Fruit fly (Drosophila melanogaster) whole organism, prepupa: ENCODE results near the gene Smg6.

Source experiments
- Blimp-1 ChIP-seq: fragments of 200-800 bp; sonication (Bioruptor generic); optimal IDR thresholded peaks from 3 replicates; lab custom pipeline; 2017; ENCODE audit warnings: missing biosample characterization, missing genetic modification characterization, mild to moderate bottlenecking, moderate library complexity, missing genetic modification reagents
- CG10631 ChIP-seq: fragments of 200-800 bp; sonication (Bioruptor generic); optimal IDR thresholded peaks from 2 replicates; lab custom pipeline; 2016; ENCODE audit warnings: missing biosample characterization, missing genetic modification characterization
- CG10669 ChIP-seq: fragments of 200-800 bp; sonication (Bioruptor generic); optimal IDR thresholded peaks from 3 replicates; lab custom pipeline; 2018; ENCODE audit warnings: missing biosample characterization, mild to moderate bottlenecking, missing genetic modification characterization, moderate library complexity
- CG11294 ChIP-seq: fragments of 200-800 bp; sonication (Bioruptor generic); IDR thresholded peaks from 2 replicates; pipeline ENCODE4 v1.3.6; 2022; ENCODE audit warnings: missing biosample characterization, missing genetic modification characterization
- CG11762 ChIP-seq: fragments of 200-800 bp; sonication (Bioruptor generic); optimal IDR thresholded peaks from 3 replicates; lab custom pipeline; 2016; ENCODE audit warnings: missing biosample characterization, missing genetic modification characterization; ENCODE audit not compliant: insufficient read depth
- CG15336 ChIP-seq: fragments of 200-800 bp; sonication (Bioruptor generic); IDR thresholded peaks from 2 replicates; pipeline ENCODE4 v1.3.6; 2022; ENCODE audit warnings: missing biosample characterization, missing genetic modification characterization
- CG1621 ChIP-seq: fragments of 200-800 bp; sonication (Bioruptor generic); optimal IDR thresholded peaks from 3 replicates; lab custom pipeline; 2018; ENCODE audit warnings: missing biosample characterization, mild to moderate bottlenecking, missing genetic modification characterization
- CG16779 ChIP-seq: fragments of 200-800 bp; sonication (Bioruptor generic); optimal IDR thresholded peaks from 3 replicates; lab custom pipeline; 2017; ENCODE audit warnings: missing biosample characterization, mild to moderate bottlenecking, missing genetic modification characterization
- CG31627 ChIP-seq: fragments of 200-800 bp; sonication (Bioruptor generic); optimal IDR thresholded peaks from 3 replicates; lab custom pipeline; 2016; ENCODE audit warnings: missing biosample characterization, missing genetic modification characterization
- CG32006 ChIP-seq: fragments of 200-800 bp; sonication (Bioruptor generic); optimal IDR thresholded peaks from 3 replicates; lab custom pipeline; 2017; ENCODE audit warnings: missing biosample characterization, mild to moderate bottlenecking, missing genetic modification characterization
- CG3919 ChIP-seq: fragments of 200-800 bp; sonication (Bioruptor generic); optimal IDR thresholded peaks from 3 replicates; lab custom pipeline; 2016; ENCODE audit warnings: missing biosample characterization, missing genetic modification characterization
- CG4318 ChIP-seq: fragments of 200-800 bp; sonication (Bioruptor generic); optimal IDR thresholded peaks from 3 replicates; lab custom pipeline; 2017; ENCODE audit warnings: missing biosample characterization, mild to moderate bottlenecking, missing genetic modification characterization
- CG6163 ChIP-seq: fragments of 200-800 bp; sonication (Bioruptor generic); IDR thresholded peaks from 3 replicates; pipeline ENCODE4 v1.3.6; 2022; ENCODE audit warnings: missing biosample characterization, missing genetic modification characterization
- CG6276 ChIP-seq: fragments of 200-800 bp; sonication (Bioruptor generic); optimal IDR thresholded peaks from 2 replicates; lab custom pipeline; 2017; ENCODE audit warnings: missing biosample characterization, mild to moderate bottlenecking, missing genetic modification characterization
- CG6792 ChIP-seq: fragments of 200-800 bp; sonication (Bioruptor generic); optimal IDR thresholded peaks from 3 replicates; lab custom pipeline; 2016; ENCODE audit warnings: missing biosample characterization, missing genetic modification characterization
- CG6808 ChIP-seq: fragments of 200-800 bp; sonication (Bioruptor generic); optimal IDR thresholded peaks from 3 replicates; lab custom pipeline; 2017; ENCODE audit warnings: missing biosample characterization, missing genetic modification characterization, mild to moderate bottlenecking, moderate library complexity, missing genetic modification reagents
- CG6854 ChIP-seq: fragments of 200-800 bp; sonication (Bioruptor generic); optimal IDR thresholded peaks from 2 replicates; lab custom pipeline; 2017; ENCODE audit warnings: missing biosample characterization, mild to moderate bottlenecking, missing genetic modification characterization
- CG7368 ChIP-seq: fragments of 200-800 bp; sonication (Bioruptor generic); optimal IDR thresholded peaks from 3 replicates; lab custom pipeline; 2016; ENCODE audit warnings: missing biosample characterization, missing genetic modification characterization
- CG8119 ChIP-seq: fragments of 200-800 bp; sonication (Bioruptor generic); IDR thresholded peaks from 3 replicates; pipeline ENCODE4 v1.3.6; 2022; ENCODE audit warnings: missing biosample characterization, missing genetic modification characterization
- CG9139 ChIP-seq: fragments of 200-800 bp; sonication (Bioruptor generic); optimal IDR thresholded peaks from 3 replicates; lab custom pipeline; 2017; ENCODE audit warnings: missing biosample characterization, mild to moderate bottlenecking, missing genetic modification characterization
- Eip75B ChIP-seq: fragments of 200-800 bp; sonication (Bioruptor generic); optimal IDR thresholded peaks from 3 replicates; lab custom pipeline; 2016; ENCODE audit warnings: missing biosample characterization, missing genetic modification characterization
- Eip78C ChIP-seq: fragments of 200-800 bp; sonication (Bioruptor generic); peaks from one replicate; lab custom pipeline; 2016; ENCODE audit warnings: missing biosample characterization, missing genetic modification characterization
- Eip93F ChIP-seq: fragments of 200-800 bp; sonication (Bioruptor generic); optimal IDR thresholded peaks from 2 replicates; lab custom pipeline; 2016; ENCODE audit warnings: missing biosample characterization, mild to moderate bottlenecking, missing genetic modification characterization
- Ets21C ChIP-seq: fragments of 200-800 bp; sonication (Bioruptor generic); optimal IDR thresholded peaks from 3 replicates; lab custom pipeline; 2016; ENCODE audit warnings: missing biosample characterization, missing genetic modification characterization
- Ets96B ChIP-seq: fragments of 200-800 bp; optimal IDR thresholded peaks from 2 replicates; lab custom pipeline; 2019; ENCODE audit warnings: missing biosample characterization, mild to moderate bottlenecking, missing genetic modification characterization, moderate library complexity
- Hr38 ChIP-seq: sonication (Bioruptor generic); optimal IDR thresholded peaks from 2 replicates; lab custom pipeline; 2016; ENCODE audit warnings: missing biosample characterization, missing genetic modification characterization
- Hr4 ChIP-seq: fragments of 200-800 bp; sonication (Bioruptor generic); optimal IDR thresholded peaks from 3 replicates; lab custom pipeline; 2016; ENCODE audit warnings: missing biosample characterization, missing genetic modification characterization
- Lpt ChIP-seq: fragments of 200-800 bp; sonication (Bioruptor generic); optimal IDR thresholded peaks from 3 replicates; lab custom pipeline; 2016; ENCODE audit warnings: missing biosample characterization, missing genetic modification characterization
- Met ChIP-seq: fragments of 200-800 bp; sonication (Bioruptor generic); optimal IDR thresholded peaks from 3 replicates; lab custom pipeline; 2016; ENCODE audit warnings: missing biosample characterization, missing genetic modification characterization
- OdsH ChIP-seq: fragments of 200-800 bp; sonication (Bioruptor generic); optimal IDR thresholded peaks from 3 replicates; lab custom pipeline; 2016; ENCODE audit warnings: missing biosample characterization, missing genetic modification characterization
- Sox102F ChIP-seq: fragments of 200-800 bp; sonication (Bioruptor generic); optimal IDR thresholded peaks from 2 replicates; lab custom pipeline; 2016; ENCODE audit warnings: missing biosample characterization, mild to moderate bottlenecking, missing genetic modification characterization
- Sox14 ChIP-seq: fragments of 200-800 bp; sonication (Bioruptor generic); optimal IDR thresholded peaks from 3 replicates; lab custom pipeline; 2016; ENCODE audit warnings: missing biosample characterization, missing genetic modification characterization
- achi ChIP-seq: fragments of 200-800 bp; sonication (Bioruptor generic); optimal IDR thresholded peaks from 3 replicates; lab custom pipeline; 2016; ENCODE audit warnings: missing biosample characterization, missing genetic modification characterization
- acj6 ChIP-seq: fragments of 200-800 bp; sonication (Bioruptor generic); optimal IDR thresholded peaks from 3 replicates; lab custom pipeline; 2016; ENCODE audit warnings: missing biosample characterization, missing genetic modification characterization
- dac ChIP-seq: fragments of 200-800 bp; sonication (Bioruptor generic); optimal IDR thresholded peaks from 2 replicates; lab custom pipeline; 2017; ENCODE audit warnings: missing biosample characterization, mild to moderate bottlenecking, missing genetic modification characterization
- dsx ChIP-seq: fragments of 200-800 bp; optimal IDR thresholded peaks from 3 replicates; lab custom pipeline; 2019; ENCODE audit warnings: missing biosample characterization, mild to moderate bottlenecking, missing genetic modification characterization, moderate library complexity; ENCODE audit not compliant: poor library complexity, severe bottlenecking
- eg ChIP-seq: fragments of 200-800 bp; sonication (Bioruptor generic); IDR thresholded peaks from 3 replicates; pipeline ENCODE4 v1.3.6; 2022; ENCODE audit warnings: missing biosample characterization, missing genetic modification characterization
- fkh ChIP-seq: fragments of 200-800 bp; sonication (Bioruptor generic); optimal IDR thresholded peaks from 3 replicates; lab custom pipeline; 2017; ENCODE audit warnings: missing biosample characterization, mild to moderate bottlenecking, missing genetic modification characterization, moderate library complexity
- net ChIP-seq: fragments of 200-800 bp; sonication (Bioruptor generic); optimal IDR thresholded peaks from 3 replicates; lab custom pipeline; 2016; ENCODE audit warnings: missing biosample characterization, missing genetic modification characterization
- pdm3 ChIP-seq: fragments of 200-800 bp; sonication (Bioruptor generic); optimal IDR thresholded peaks from 3 replicates; lab custom pipeline; 2016; ENCODE audit warnings: missing biosample characterization, missing genetic modification characterization
- salr ChIP-seq, 2 experiments: fragments of 200-800 bp; sonication (Bioruptor generic); optimal IDR thresholded peaks; 3 replicates each; lab custom pipeline; 2016 to 2018; ENCODE audit warnings: missing biosample characterization in 2 of 2, missing genetic modification characterization in 2 of 2, mild to moderate bottlenecking in 1 of 2
- spab ChIP-seq: fragments of 200-800 bp; sonication (Bioruptor generic); optimal IDR thresholded peaks from 2 replicates; lab custom pipeline; 2017; ENCODE audit warnings: missing biosample characterization, mild to moderate bottlenecking, missing genetic modification characterization, missing genetic modification reagents
- vri ChIP-seq: fragments of 200-800 bp; sonication (Bioruptor generic); optimal IDR thresholded peaks from 3 replicates; lab custom pipeline; 2016; ENCODE audit warnings: missing biosample characterization, mild to moderate bottlenecking, missing genetic modification characterization

Smg6 gene

dm6 chr3R:25051441-25052097 lies 18.3 kb upstream of the Smg6 start:
- TF ChIP-seq Lpt: peak; percentile 64
- TF ChIP-seq CG16779 (tag; lab: Kevin White, UChicago): peak; percentile 25
- TF ChIP-seq Hr4 (GFP tag; lab: Kevin White, UChicago): peak; percentile 81
- peak; percentile 31 for TF ChIP-seq Sox14 (GFP tag; lab: Kevin White, UChicago)
- TF ChIP-seq vri (GFP tag; lab: Kevin White, UChicago): peak; percentile 66
- peak; percentile 81 for TF ChIP-seq Eip78C (GFP tag; lab: Kevin White, UChicago)
- TF ChIP-seq Hr38 (GFP tag; lab: Kevin White, UChicago): no peak
- peak; percentile 4 for TF ChIP-seq dac (GFP tag; lab: Kevin White, UChicago)
- TF ChIP-seq CG6792 (GFP tag; lab: Kevin White, UChicago): no peak
- TF ChIP-seq CG32006 (GFP tag; lab: Kevin White, UChicago): no peak
- no peak for TF ChIP-seq Ets96B (tag; lab: Kevin White, UChicago)
- TF ChIP-seq pdm3 (GFP tag; lab: Kevin White, UChicago): peak; percentile 52
- no peak for TF ChIP-seq CG4318 (GFP tag; lab: Kevin White, UChicago)
- no peak for TF ChIP-seq CG7368
- peak in 1 of 2 experiments; percentile 39 for TF ChIP-seq salr (GFP tag; optimal IDR thresholded peaks at IDR 0.05; lab: Kevin White, UChicago)
- TF ChIP-seq CG11294: peak; percentile 7; the same call in 1 of the 2 replicates
- TF ChIP-seq acj6 (GFP tag; lab: Kevin White, UChicago): peak; percentile 17
- TF ChIP-seq CG10669 (GFP tag; lab: Kevin White, UChicago): no peak
- TF ChIP-seq OdsH (GFP tag; lab: Kevin White, UChicago): peak; percentile 48
- no peak for TF ChIP-seq CG9139 (GFP tag; lab: Kevin White, UChicago)
- peak; percentile 68; the same call in 2 of the 3 replicates for TF ChIP-seq CG6163 (GFP tag; lab: Robert Waterston, UW)
- TF ChIP-seq achi (GFP tag; lab: Kevin White, UChicago): peak; percentile 30
- peak; percentile 86 for TF ChIP-seq CG15336
- no peak for TF ChIP-seq CG31627 (GFP tag; lab: Kevin White, UChicago)
- TF ChIP-seq eg (GFP tag; lab: Robert Waterston, UW): no peak; the same call in 2 of the 3 replicates
- TF ChIP-seq CG6276 (GFP tag; lab: Kevin White, UChicago): peak; percentile 68
- TF ChIP-seq CG11762: no peak
- TF ChIP-seq fkh (GFP tag; lab: Kevin White, UChicago): no peak
- peak; percentile 78; the same call in 2 of the 3 replicates for TF ChIP-seq CG8119
- peak; percentile 24 for TF ChIP-seq CG10631 (GFP tag; lab: Kevin White, UChicago)
- TF ChIP-seq, all 60 proteins: peak for 18

- TF ChIP-seq OdsH (GFP tag; lab: Kevin White, UChicago): no peak
- peak; percentile 0 for TF ChIP-seq fkh (GFP tag; lab: Kevin White, UChicago)
- no peak for TF ChIP-seq spab (GFP tag; lab: Kevin White, UChicago)
- no peak for TF ChIP-seq Ets21C (GFP tag; lab: Kevin White, UChicago)
- no peak for TF ChIP-seq CG9139 (GFP tag; lab: Kevin White, UChicago)
- TF ChIP-seq achi (GFP tag; lab: Kevin White, UChicago): no peak
- TF ChIP-seq, all 60 proteins: peak for 1
Observed at dm6 chr3R:25050649-25051048, 17.4 kb upstream of the Smg6 start.

- TF ChIP-seq Eip78C (GFP tag; lab: Kevin White, UChicago): peak; percentile 89
- peak; percentile 66 for TF ChIP-seq CG6854 (GFP tag; lab: Kevin White, UChicago)
- TF ChIP-seq Ets96B (tag; lab: Kevin White, UChicago): peak; percentile 14
- TF ChIP-seq net (GFP tag; lab: Kevin White, UChicago): no peak
- TF ChIP-seq Eip75B: peak; percentile 16
- peak; percentile 80 for TF ChIP-seq Eip93F (GFP tag; lab: Kevin White, UChicago)
- no peak for TF ChIP-seq achi (GFP tag; lab: Kevin White, UChicago)
- TF ChIP-seq CG3919 (GFP tag; lab: Kevin White, UChicago): peak; percentile 31
- peak; percentile 5 for TF ChIP-seq CG7368
- peak; percentile 42 for TF ChIP-seq CG1621 (tag; lab: Kevin White, UChicago)
- TF ChIP-seq CG6808 (GFP tag; lab: Kevin White, UChicago): no peak
- TF ChIP-seq vri (GFP tag; lab: Kevin White, UChicago): peak; percentile 77
- peak; percentile 8 for TF ChIP-seq dsx
- TF ChIP-seq CG8119: no peak
- peak; percentile 54 for TF ChIP-seq Blimp-1
- peak; percentile 37 for TF ChIP-seq Sox102F
- TF ChIP-seq CG16779 (tag; lab: Kevin White, UChicago): no peak
- TF ChIP-seq CG11294: no peak
- peak; percentile 35 for TF ChIP-seq fkh (GFP tag; lab: Kevin White, UChicago)
- peak; percentile 31 for TF ChIP-seq Met (GFP tag; lab: Kevin White, UChicago)
Observed at dm6 chr3R:25049742-25050517, 16.7 kb upstream of the Smg6 start.
